Comparison of ENCODE assay signal across 1 fruit fly cellular context in genomic region chrX:15578043-15578442, dm6.
TF ChIP-seq lines count a peak whose summit lies in the region.

cerv (minus strand) TSS chrX:15578171.
CG7872 (plus strand) TSS chrX:15578205.

TF ChIP-seq in whole organism, embryonic, 481 proteins besides CTCF, POLR2A, EP300 and RAD21 (continued from another document and continues in another):
- no peak for TF ChIP-seq Ets65A (GFP tag; lab: Kevin White, UChicago)
- no peak for TF ChIP-seq CG9727 (GFP tag; optimal IDR thresholded peaks at IDR 0.05; lab: Kevin White, UChicago)
- no peak for TF ChIP-seq CG12155 (GFP tag; optimal IDR thresholded peaks at IDR 0.05; lab: Kevin White, UChicago)
- TF ChIP-seq D19A (tag; optimal IDR thresholded peaks at IDR 0.05; lab: Kevin White, UChicago): no peak
- peak; percentile 2 for TF ChIP-seq CG34376 (GFP tag; optimal IDR thresholded peaks at IDR 0.05; lab: Kevin White, UChicago)
- no peak for TF ChIP-seq h (optimal IDR thresholded peaks at IDR 0.05; lab: Kevin White, UChicago)
- TF ChIP-seq CG17912 (GFP tag; optimal IDR thresholded peaks at IDR 0.05; lab: Kevin White, UChicago): no peak
- TF ChIP-seq CG34224 (GFP tag; IDR thresholded peaks at IDR 0.05; lab: Robert Waterston, UW; ENCODE audit: partially characterized antibody): peak; percentile 69
- TF ChIP-seq stwl (tag; optimal IDR thresholded peaks at IDR 0.05; lab: Kevin White, UChicago): peak; percentile 81
- TF ChIP-seq Hmr (GFP tag; optimal IDR thresholded peaks at IDR 0.05; lab: Kevin White, UChicago): no peak
- peak in 1 of 2 experiments; percentile 17 for TF ChIP-seq dpn (GFP tag; optimal IDR thresholded peaks at IDR 0.05; lab: Kevin White, UChicago)
- peak; percentile 58 for TF ChIP-seq CG3995 (GFP tag; optimal IDR thresholded peaks at IDR 0.05; lab: Kevin White, UChicago)
- peak; percentile 82 for TF ChIP-seq Dref (GFP tag; IDR thresholded peaks at IDR 0.05; lab: Robert Waterston, UW)
- TF ChIP-seq trem (tag; optimal IDR thresholded peaks at IDR 0.05; lab: Kevin White, UChicago): peak; percentile 35
- TF ChIP-seq MBD-R2 (GFP tag; IDR thresholded peaks at IDR 0.05; lab: Robert Waterston, UW): peak; percentile 88
- no peak for TF ChIP-seq en (GFP tag; optimal IDR thresholded peaks at IDR 0.05; lab: Kevin White, UChicago)
- peak; percentile 13 for TF ChIP-seq HLHmδ (GFP tag; optimal IDR thresholded peaks at IDR 0.05; lab: Kevin White, UChicago)
- TF ChIP-seq inv (GFP tag; IDR thresholded peaks at IDR 0.05; lab: Robert Waterston, UW; ENCODE audit: partially characterized antibody): peak; percentile 50
- TF ChIP-seq Kr (GFP tag; optimal IDR thresholded peaks at IDR 0.05; lab: Kevin White, UChicago): no peak
- peak; percentile 20 for TF ChIP-seq CG4617 (GFP tag; optimal IDR thresholded peaks at IDR 0.05; lab: Kevin White, UChicago; ENCODE audit: borderline replicate concordance)
- peak; percentile 71 for TF ChIP-seq amos (GFP tag; IDR thresholded peaks at IDR 0.05; lab: Robert Waterston, UW; ENCODE audit: partially characterized antibody)
- peak; percentile 9 for TF ChIP-seq CG15601 (tag; optimal IDR thresholded peaks at IDR 0.05; lab: Kevin White, UChicago)
- TF ChIP-seq ci (GFP tag; IDR thresholded peaks at IDR 0.05; lab: Robert Waterston, UW): 0 out of 3 replicates have a peak, but pooled peaks have one; percentile 12
- peak in 1 of 2 experiments; percentile 45 for TF ChIP-seq crp (GFP tag; optimal IDR thresholded peaks at IDR 0.05; lab: Kevin White, UChicago)
- no peak for TF ChIP-seq CG17802 (tag; optimal IDR thresholded peaks at IDR 0.05; lab: Kevin White, UChicago)
- no peak for TF ChIP-seq Nf-YA (GFP tag; IDR thresholded peaks at IDR 0.05; lab: Robert Waterston, UW)
- no peak for TF ChIP-seq CG33557 (GFP tag; optimal IDR thresholded peaks at IDR 0.05; lab: Kevin White, UChicago)
- TF ChIP-seq CG10959 (GFP tag; IDR thresholded peaks at IDR 0.05; lab: Robert Waterston, UW): no peak
- 0 out of 4 replicates have a peak, but pooled peaks have one; percentile 74 for TF ChIP-seq chinmo (GFP tag; IDR thresholded peaks at IDR 0.05; lab: Robert Waterston, UW; ENCODE audit: partially characterized antibody)
- TF ChIP-seq CG15011 (GFP tag; optimal IDR thresholded peaks at IDR 0.05; lab: Kevin White, UChicago): no peak
- no peak for TF ChIP-seq sd (tag; optimal IDR thresholded peaks at IDR 0.05; lab: Kevin White, UChicago)
- no peak for TF ChIP-seq Spps (tag; optimal IDR thresholded peaks at IDR 0.05; lab: Kevin White, UChicago)
- TF ChIP-seq Med (GFP tag; lab: Kevin White, UChicago): peak; percentile 82
- TF ChIP-seq CG15073 (GFP tag; optimal IDR thresholded peaks at IDR 0.05; lab: Kevin White, UChicago): no peak
- TF ChIP-seq tx (GFP tag; optimal IDR thresholded peaks at IDR 0.05; lab: Kevin White, UChicago): no peak
- no peak for TF ChIP-seq Rx (GFP tag; IDR thresholded peaks at IDR 0.05; lab: Robert Waterston, UW)
- TF ChIP-seq sima (GFP tag; optimal IDR thresholded peaks at IDR 0.05; lab: Kevin White, UChicago): no peak
- no peak for TF ChIP-seq CG11398 (GFP tag; optimal IDR thresholded peaks at IDR 0.05; lab: Kevin White, UChicago)
- TF ChIP-seq CG7928 (GFP tag; optimal IDR thresholded peaks at IDR 0.05; lab: Kevin White, UChicago): no peak
- peak; percentile 25; the same call in 1 of the 3 replicates for TF ChIP-seq row (GFP tag; IDR thresholded peaks at IDR 0.05; lab: Robert Waterston, UW)
- TF ChIP-seq hbn (GFP tag; IDR thresholded peaks at IDR 0.05; lab: Robert Waterston, UW; ENCODE audit: partially characterized antibody): peak; percentile 68
- peak; percentile 58 for TF ChIP-seq CG1603 (tag; optimal IDR thresholded peaks at IDR 0.05; lab: Kevin White, UChicago)
- TF ChIP-seq Scr (GFP tag; IDR thresholded peaks at IDR 0.05; lab: Robert Waterston, UW; ENCODE audit: partially characterized antibody): peak; percentile 66
- TF ChIP-seq CG2889 (GFP tag; IDR thresholded peaks at IDR 0.05; lab: Robert Waterston, UW): no peak
- TF ChIP-seq unpg (GFP tag; optimal IDR thresholded peaks at IDR 0.05; lab: Kevin White, UChicago): no peak
- no peak for TF ChIP-seq cg (GFP tag; optimal IDR thresholded peaks at IDR 0.05; lab: Kevin White, UChicago)
- TF ChIP-seq CG6272 (GFP tag; IDR thresholded peaks at IDR 0.05; lab: Robert Waterston, UW): no peak
- TF ChIP-seq CG11695 (GFP tag; IDR thresholded peaks at IDR 0.05; lab: Robert Waterston, UW): no peak
- TF ChIP-seq CG15514 (GFP tag; optimal IDR thresholded peaks at IDR 0.05; lab: Kevin White, UChicago): peak; percentile 63
- peak; percentile 3 for TF ChIP-seq CG2712 (tag; optimal IDR thresholded peaks at IDR 0.05; lab: Kevin White, UChicago)
- TF ChIP-seq CG5245 (GFP tag; optimal IDR thresholded peaks at IDR 0.05; lab: Kevin White, UChicago): no peak
- TF ChIP-seq Lpt (GFP tag; optimal IDR thresholded peaks at IDR 0.05; lab: Kevin White, UChicago): no peak
- peak; percentile 67 for TF ChIP-seq nerfin-2 (GFP tag; IDR thresholded peaks at IDR 0.05; lab: Robert Waterston, UW; ENCODE audit: partially characterized antibody)
- peak; percentile 2 for TF ChIP-seq Max (GFP tag; optimal IDR thresholded peaks at IDR 0.05; lab: Kevin White, UChicago)
- TF ChIP-seq Stat92E (GFP tag; optimal IDR thresholded peaks at IDR 0.05; lab: Kevin White, UChicago): no peak
- peak; percentile 30 for TF ChIP-seq dm (GFP tag; optimal IDR thresholded peaks at IDR 0.05; lab: Kevin White, UChicago)
- TF ChIP-seq usp (GFP tag; optimal IDR thresholded peaks at IDR 0.05; lab: Kevin White, UChicago): no peak
- no peak for TF ChIP-seq ro (GFP tag; IDR thresholded peaks at IDR 0.05; lab: Robert Waterston, UW)
- peak; percentile 70 for TF ChIP-seq pzg (GFP tag; optimal IDR thresholded peaks at IDR 0.05; lab: Kevin White, UChicago)
- TF ChIP-seq vvl (GFP tag; IDR thresholded peaks at IDR 0.05; lab: Robert Waterston, UW): no peak
- TF ChIP-seq E2f2 (GFP tag; IDR thresholded peaks at IDR 0.05; lab: Robert Waterston, UW): peak; percentile 62
- no peak for TF ChIP-seq CG11560 (tag; IDR thresholded peaks at IDR 0.05; lab: Robert Waterston, UW)
- TF ChIP-seq dan (GFP tag; IDR thresholded peaks at IDR 0.05; lab: Robert Waterston, UW): no peak
- peak in 1 of 2 experiments; percentile 19 for TF ChIP-seq Pdp1 (GFP tag; optimal IDR thresholded peaks at IDR 0.05; lab: Kevin White, UChicago)
- TF ChIP-seq kah (GFP tag; optimal IDR thresholded peaks at IDR 0.05; lab: Kevin White, UChicago): peak; percentile 31
- peak; percentile 70 for TF ChIP-seq hb (GFP tag; IDR thresholded peaks at IDR 0.05; lab: Robert Waterston, UW; ENCODE audit: partially characterized antibody)
- TF ChIP-seq CG8290 (GFP tag; optimal IDR thresholded peaks at IDR 0.05; lab: Kevin White, UChicago): no peak
- TF ChIP-seq CG8290 (tag; optimal IDR thresholded peaks at IDR 0.05; lab: Kevin White, UChicago): peak in 1 of 2 experiments; percentile 45
- peak; percentile 79 for TF ChIP-seq Opbp (GFP tag; IDR thresholded peaks at IDR 0.05; lab: Robert Waterston, UW; ENCODE audit: partially characterized antibody)
- no peak for TF ChIP-seq CG3065 (GFP tag; optimal IDR thresholded peaks at IDR 0.05; lab: Kevin White, UChicago)
- TF ChIP-seq Dll (GFP tag; IDR thresholded peaks at IDR 0.05; lab: Robert Waterston, UW; ENCODE audit: partially characterized antibody): peak; percentile 71; the same call in 3 of the 4 replicates
- no peak for TF ChIP-seq abd-A (tag; optimal IDR thresholded peaks at IDR 0.05; lab: Kevin White, UChicago)
- TF ChIP-seq unc-4 (GFP tag; IDR thresholded peaks at IDR 0.05; lab: Robert Waterston, UW; ENCODE audit: partially characterized antibody): peak; percentile 59
- TF ChIP-seq rib (GFP tag; IDR thresholded peaks at IDR 0.05; lab: Robert Waterston, UW): no peak
- TF ChIP-seq CG17829 (tag; optimal IDR thresholded peaks at IDR 0.05; lab: Kevin White, UChicago): peak; percentile 39
- no peak for TF ChIP-seq CG6813 (GFP tag; optimal IDR thresholded peaks at IDR 0.05; lab: Kevin White, UChicago)
- TF ChIP-seq Trl (optimal IDR thresholded peaks at IDR 0.05; lab: Kevin White, UChicago): no peak
- no peak for TF ChIP-seq Trl (GFP tag; optimal IDR thresholded peaks at IDR 0.05; lab: Kevin White, UChicago)
- 0 out of 2 replicates have a peak, but pooled peaks have one; percentile 41 for TF ChIP-seq chm (GFP tag; IDR thresholded peaks at IDR 0.05; lab: Robert Waterston, UW)
- TF ChIP-seq Doc3 (GFP tag; IDR thresholded peaks at IDR 0.05; lab: Robert Waterston, UW; ENCODE audit: partially characterized antibody): peak; percentile 48; the same call in 1 of the 3 replicates
- peak; percentile 59 for TF ChIP-seq CG2116 (GFP tag; optimal IDR thresholded peaks at IDR 0.05; lab: Kevin White, UChicago)
- TF ChIP-seq HLH4C (GFP tag; IDR thresholded peaks at IDR 0.05; lab: Robert Waterston, UW; ENCODE audit: partially characterized antibody): peak; percentile 80
- no peak for TF ChIP-seq gt (GFP tag; IDR thresholded peaks at IDR 0.05; lab: Robert Waterston, UW)
- TF ChIP-seq slbo (GFP tag; IDR thresholded peaks at IDR 0.05; lab: Robert Waterston, UW): peak; percentile 35; the same call in 1 of the 2 replicates
- TF ChIP-seq ewg (GFP tag; optimal IDR thresholded peaks at IDR 0.05; lab: Kevin White, UChicago): peak; percentile 38
- peak; percentile 12 for TF ChIP-seq NC2β (GFP tag; optimal IDR thresholded peaks at IDR 0.05; lab: Kevin White, UChicago)
- TF ChIP-seq CG1602 (GFP tag; optimal IDR thresholded peaks at IDR 0.05; lab: Kevin White, UChicago): no peak
- no peak for TF ChIP-seq ttk (GFP tag; IDR thresholded peaks at IDR 0.05; lab: Robert Waterston, UW)
- peak; percentile 76 for TF ChIP-seq CG10267 (tag; optimal IDR thresholded peaks at IDR 0.05; lab: Kevin White, UChicago)
- TF ChIP-seq gfzf (GFP tag; optimal IDR thresholded peaks at IDR 0.05; lab: Kevin White, UChicago): peak; percentile 66
- TF ChIP-seq CG7357 (GFP tag; IDR thresholded peaks at IDR 0.05; lab: Robert Waterston, UW): no peak
- peak; percentile 59 for TF ChIP-seq Jarid2 (GFP tag; optimal IDR thresholded peaks at IDR 0.05; lab: Kevin White, UChicago)
- peak; percentile 78 for TF ChIP-seq CG13287 (GFP tag; IDR thresholded peaks at IDR 0.05; lab: Robert Waterston, UW; ENCODE audit: partially characterized antibody)
- TF ChIP-seq CG42726 (GFP tag; IDR thresholded peaks at IDR 0.05; lab: Robert Waterston, UW; ENCODE audit: partially characterized antibody): 0 out of 2 replicates have a peak, but pooled peaks have one; percentile 22
- TF ChIP-seq bigmax (GFP tag; optimal IDR thresholded peaks at IDR 0.05; lab: Kevin White, UChicago): no peak
- no peak for TF ChIP-seq Ada2b (GFP tag; IDR thresholded peaks at IDR 0.05; lab: Robert Waterston, UW)
- TF ChIP-seq nom (GFP tag; optimal IDR thresholded peaks at IDR 0.05; lab: Kevin White, UChicago): no peak
- no peak for TF ChIP-seq CG6654 (GFP tag; optimal IDR thresholded peaks at IDR 0.05; lab: Kevin White, UChicago)
- TF ChIP-seq Rfx (GFP tag; IDR thresholded peaks at IDR 0.05; lab: Robert Waterston, UW): peak; percentile 30; the same call in 1 of the 2 replicates
- peak; percentile 50; the same call in 1 of the 3 replicates for TF ChIP-seq vnd (GFP tag; IDR thresholded peaks at IDR 0.05; lab: Robert Waterston, UW; ENCODE audit: partially characterized antibody)
- TF ChIP-seq Ravus (GFP tag; IDR thresholded peaks at IDR 0.05; lab: Robert Waterston, UW): no peak
- TF ChIP-seq CG12071 (GFP tag; optimal IDR thresholded peaks at IDR 0.05; lab: Kevin White, UChicago): no peak
- no peak for TF ChIP-seq Chrac-16 (GFP tag; optimal IDR thresholded peaks at IDR 0.05; lab: Kevin White, UChicago)
- TF ChIP-seq Side (GFP tag; optimal IDR thresholded peaks at IDR 0.05; lab: Kevin White, UChicago): peak; percentile 2
- TF ChIP-seq Mes4 (GFP tag; optimal IDR thresholded peaks at IDR 0.05; lab: Kevin White, UChicago): no peak
- TF ChIP-seq Hand (GFP tag; optimal IDR thresholded peaks at IDR 0.05; lab: Kevin White, UChicago): no peak
- TF ChIP-seq Sry-δ (GFP tag; optimal IDR thresholded peaks at IDR 0.05; lab: Kevin White, UChicago): peak; percentile 71
- TF ChIP-seq CG30403 (GFP tag; optimal IDR thresholded peaks at IDR 0.05; lab: Kevin White, UChicago): no peak
- 0 out of 3 replicates have a peak, but pooled peaks have one; percentile 51 for TF ChIP-seq CG11456 (GFP tag; IDR thresholded peaks at IDR 0.05; lab: Robert Waterston, UW)
- no peak for TF ChIP-seq bsh (GFP tag; optimal IDR thresholded peaks at IDR 0.05; lab: Kevin White, UChicago)
- TF ChIP-seq mld (GFP tag; IDR thresholded peaks at IDR 0.05; lab: Robert Waterston, UW; ENCODE audit: partially characterized antibody): 0 out of 3 replicates have a peak, but pooled peaks have one; percentile 59
- TF ChIP-seq fu2 (GFP tag; optimal IDR thresholded peaks at IDR 0.05; lab: Kevin White, UChicago): no peak
- peak; percentile 72 for TF ChIP-seq CG9797 (GFP tag; optimal IDR thresholded peaks at IDR 0.05; lab: Kevin White, UChicago)
- TF ChIP-seq nmo (GFP tag; optimal IDR thresholded peaks at IDR 0.05; lab: Kevin White, UChicago): peak; percentile 1
- 0 out of 3 replicates have a peak, but pooled peaks have one; percentile 17 for TF ChIP-seq CG17361 (GFP tag; IDR thresholded peaks at IDR 0.05; lab: Robert Waterston, UW)
- TF ChIP-seq CG6791 (GFP tag; IDR thresholded peaks at IDR 0.05; lab: Robert Waterston, UW; ENCODE audit: partially characterized antibody): peak; percentile 78; the same call in 2 of the 3 replicates
- TF ChIP-seq pnt (GFP tag; optimal IDR thresholded peaks at IDR 0.05; lab: Kevin White, UChicago): no peak
- TF ChIP-seq BEAF-32 (GFP tag; optimal IDR thresholded peaks at IDR 0.05; lab: Kevin White, UChicago): peak; percentile 61
- peak; percentile 51 for TF ChIP-seq HmgZ (tag; optimal IDR thresholded peaks at IDR 0.05; lab: Kevin White, UChicago)
- no peak for TF ChIP-seq fd102C (GFP tag; optimal IDR thresholded peaks at IDR 0.05; lab: Kevin White, UChicago)
- no peak for TF ChIP-seq PHDP (tag; optimal IDR thresholded peaks at IDR 0.05; lab: Kevin White, UChicago)
- TF ChIP-seq tna (GFP tag; IDR thresholded peaks at IDR 0.05; lab: Robert Waterston, UW; ENCODE audit: partially characterized antibody): peak; percentile 70; the same call in 1 of the 2 replicates
- TF ChIP-seq pum (GFP tag; optimal IDR thresholded peaks at IDR 0.05; lab: Kevin White, UChicago): no peak
- no peak for TF ChIP-seq CG15269 (tag; optimal IDR thresholded peaks at IDR 0.05; lab: Kevin White, UChicago)
- TF ChIP-seq Mad (GFP tag; optimal IDR thresholded peaks at IDR 0.05; lab: Kevin White, UChicago): no peak
- TF ChIP-seq CG7963 (GFP tag; IDR thresholded peaks at IDR 0.05; lab: Robert Waterston, UW; ENCODE audit: partially characterized antibody): peak; percentile 58; the same call in 1 of the 3 replicates
- TF ChIP-seq CG12744 (GFP tag; optimal IDR thresholded peaks at IDR 0.05; lab: Kevin White, UChicago): no peak
